Fruit fly (Drosophila melanogaster) Kc167 (cell line): ENCODE results near the gene CG3847.
"Not testable (repeated sequence)": the region's sequence is repeated elsewhere in the genome, so short reads cannot be mapped to it uniquely, and the experiment has no call there.

ENCODE experiments used
- Myc ChIP-seq: fragments of >200 bp; optimal IDR thresholded peaks from 2 replicates; lab custom pipeline; 2017; ENCODE audit warnings: missing external identifiers
- Sin3A ChIP-seq: fragments of >200 bp; optimal IDR thresholded peaks from 2 replicates; lab custom pipeline; 2018; ENCODE audit warnings: missing external identifiers
- h ChIP-seq: fragments of >200 bp; optimal IDR thresholded peaks from 3 replicates; lab custom pipeline; 2018; ENCODE audit warnings: missing external identifiers
- insv ChIP-seq: fragments of >200 bp; optimal IDR thresholded peaks from 3 replicates; lab custom pipeline; 2018; ENCODE audit warnings: missing external identifiers
- psq ChIP-seq: fragments of >200 bp; optimal IDR thresholded peaks from 2 replicates; lab custom pipeline; 2017; ENCODE audit warnings: missing external identifiers
- ttk ChIP-seq: sonication (Bioruptor generic); optimal IDR thresholded peaks from 2 replicates; lab custom pipeline; 2017; ENCODE audit warnings: missing external identifiers

CG3847 gene

dm6 chrX:6361215-6361614 is 14.3 kb downstream of the CG3847 start:
- TF ChIP-seq h (lab: Kevin White, UChicago) (no peak), Myc (lab: Kevin White, UChicago) (no peak), Sin3A (no peak), ttk (lab: Kevin White, UChicago) (no peak), insv (lab: Kevin White, UChicago) (no peak), psq (lab: Kevin White, UChicago) (no peak)

DNA sequence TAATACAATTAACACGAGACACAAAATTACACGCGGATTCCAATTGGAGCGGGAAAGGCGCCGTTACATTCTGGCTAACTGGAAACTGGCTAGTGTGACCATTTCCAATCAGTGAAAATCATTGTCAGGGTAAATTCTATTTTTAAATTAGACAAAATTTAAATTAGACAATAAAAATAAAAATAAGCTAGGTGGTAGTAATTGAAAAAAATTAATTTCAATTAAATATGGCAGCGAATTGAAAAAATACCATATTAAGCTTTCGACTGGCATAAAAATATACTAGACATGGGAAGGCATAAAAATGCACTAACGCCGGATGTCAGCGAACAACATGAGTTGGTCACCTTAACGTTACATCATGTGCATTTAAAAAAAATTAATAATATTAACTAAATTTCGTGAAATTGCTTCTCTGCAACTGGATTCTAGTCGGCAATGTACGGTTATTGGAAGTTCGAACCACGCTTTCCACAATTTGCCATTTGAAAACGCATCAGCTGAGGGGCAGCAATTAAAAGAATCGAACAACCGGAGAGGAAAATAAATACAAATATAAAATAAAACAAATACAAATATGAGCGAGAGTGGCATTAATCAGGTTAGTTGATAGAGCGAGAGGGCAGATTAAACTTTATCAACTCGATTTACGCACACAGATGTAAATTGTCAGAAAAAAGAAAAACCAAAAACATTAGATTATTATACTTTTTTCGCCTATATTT is 18.9 kb downstream of the CG3847 start, which contains the start of the genes swa and Marf:
TSS of gene swa (minus strand) at position 77 of the 725 bp plus-strand sequence.
TSS of gene Marf (plus strand) at position 318 of the 725 bp plus-strand sequence.
- TF ChIP-seq ttk (lab: Kevin White, UChicago) (no peak), Myc (lab: Kevin White, UChicago) (no peak), Sin3A (no peak), insv (lab: Kevin White, UChicago) (no peak)

DNA sequence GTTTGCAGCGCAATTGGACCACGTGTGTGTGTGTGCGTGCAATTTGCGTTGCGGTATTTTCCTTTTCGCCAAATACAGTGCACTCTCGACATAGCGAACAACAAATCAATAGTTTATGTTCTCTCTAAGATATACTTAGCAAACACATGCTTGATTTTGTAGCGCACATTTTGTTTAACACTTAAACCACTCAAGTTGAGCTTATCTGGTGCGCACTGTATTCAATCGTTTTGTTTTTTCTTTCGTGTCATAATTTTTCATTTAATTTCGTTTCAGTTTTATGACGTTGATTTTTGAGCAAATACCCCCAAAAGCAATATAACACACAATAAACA is 19.4 kb downstream of the CG3847 start:
- TF ChIP-seq insv (lab: Kevin White, UChicago) (no peak), Sin3A (no peak), ttk (lab: Kevin White, UChicago) (no peak), Myc (lab: Kevin White, UChicago) (no peak), h (lab: Kevin White, UChicago) (no peak), psq (lab: Kevin White, UChicago) (no peak)

DNA sequence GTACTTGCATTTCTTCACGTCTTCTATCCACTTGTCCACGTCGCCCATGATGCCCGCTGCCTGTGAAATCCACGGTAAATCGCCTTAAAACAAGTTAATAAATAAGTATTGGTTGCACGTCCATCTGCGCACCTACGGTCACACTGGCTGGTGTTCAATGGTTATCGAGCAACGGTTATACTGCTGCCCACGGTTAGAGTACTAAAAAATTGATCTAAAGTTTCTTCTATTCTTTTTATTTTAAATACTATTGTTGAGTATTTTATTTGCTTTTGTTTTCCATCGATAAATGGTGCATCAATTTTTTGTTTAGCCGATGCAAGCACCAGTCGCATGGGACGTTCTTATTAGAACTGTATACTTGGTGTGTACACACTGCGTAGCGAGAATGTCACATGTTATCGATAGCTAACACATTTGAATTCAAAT is 25.9 kb downstream of the CG3847 start, which contains the start of gene PpV:
TSS of gene PpV (minus strand) at position 147 of the 429 bp plus-strand sequence.
- TF ChIP-seq Sin3A (no peak), ttk (lab: Kevin White, UChicago) (no peak), insv (lab: Kevin White, UChicago) (no peak), Myc (lab: Kevin White, UChicago) (no peak), h (lab: Kevin White, UChicago) (no peak), psq (lab: Kevin White, UChicago) (no peak)

DNA sequence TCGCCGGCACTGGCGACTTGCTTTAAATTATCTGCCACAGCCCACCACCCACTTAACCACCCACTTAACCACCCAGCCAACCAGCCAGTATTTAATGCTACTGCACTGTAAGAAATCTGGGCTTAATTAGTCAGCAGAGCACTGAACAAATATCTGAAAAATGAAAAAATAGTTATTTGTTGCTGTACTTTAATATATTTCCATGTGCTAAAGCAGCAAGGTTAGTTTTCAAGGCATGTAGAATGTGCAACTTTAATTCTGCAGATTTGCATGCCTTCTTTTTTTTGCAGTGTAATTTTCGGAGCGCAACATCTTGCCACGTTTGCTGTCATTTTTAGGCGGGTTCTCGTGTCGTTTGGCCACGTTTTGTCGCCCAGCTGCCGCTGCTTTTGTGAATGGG is 28.7 kb downstream of the CG3847 start:
- TF ChIP-seq insv (lab: Kevin White, UChicago) (no peak), h (lab: Kevin White, UChicago) (no peak), ttk (lab: Kevin White, UChicago) (no peak), Sin3A (no peak)

dm6 chrX:6376748-6377147 is 29.8 kb downstream of the CG3847 start:
- no peak for TF ChIP-seq h (lab: Kevin White, UChicago)
- TF ChIP-seq psq (lab: Kevin White, UChicago): no peak
- TF ChIP-seq ttk (lab: Kevin White, UChicago): no peak
- TF ChIP-seq Myc (lab: Kevin White, UChicago): no peak
- TF ChIP-seq Sin3A: no peak
- TF ChIP-seq insv (lab: Kevin White, UChicago): no peak

dm6 chrX:6383920-6384319 is 37.0 kb downstream of the CG3847 start, which contains the start of gene CG33664:
Gene CG33664 (plus strand): TSS chrX:6384220.
- not testable (repeated sequence) for TF ChIP-seq h, ttk, psq (lab: Kevin White, UChicago)
